Worm (Caenorhabditis elegans): ENCODE measurements around the gene cox-14.

- TF ChIP-seq klf-2 (GFP tag; conservative IDR thresholded peaks at IDR 0.05) (no peak), tab-1 (GFP tag; IDR thresholded peaks at IDR 0.05) (no peak)
Observed at ce11 chrIII:10238448-10239154, 19.9 kb downstream of the cox-14 start, which contains the start of gene Y70G10A.3.
